Worm (Caenorhabditis elegans): ENCODE data around the gene rmif-2.

DNA sequence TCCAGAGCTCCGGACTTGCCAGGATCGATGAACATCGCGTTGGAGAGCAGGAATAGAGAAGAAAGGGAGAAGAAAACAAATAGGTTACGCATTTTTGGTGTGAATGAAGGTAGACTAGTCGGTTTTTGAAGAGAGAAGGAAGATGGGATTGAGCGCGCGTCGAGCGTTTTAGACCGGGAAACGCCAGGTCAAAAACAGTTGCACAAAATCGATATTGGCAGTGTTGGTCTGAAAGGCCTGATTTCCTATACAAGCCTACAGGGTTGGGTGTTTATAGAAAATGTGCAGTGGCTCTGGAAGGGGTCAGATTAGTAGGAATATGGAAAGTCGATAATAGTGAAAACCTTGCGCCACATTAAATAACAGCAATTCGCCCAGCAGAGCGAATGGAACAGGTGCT lies 22.5 kb downstream of the rmif-2 start, which contains the start of gene dsl-2:
- TF ChIP-seq R02D3.7 (tag; optimal IDR thresholded peaks at IDR 0.05) (no peak), nhr-237 (tag; optimal IDR thresholded peaks at IDR 0.05) (no peak), zag-1 (tag; optimal IDR thresholded peaks at IDR 0.05) (no peak), fkh-10 (GFP tag; optimal IDR thresholded peaks at IDR 0.05) (no peak), pha-4 (tag; optimal IDR thresholded peaks at IDR 0.05) (no peak), pqm-1 (tag; optimal IDR thresholded peaks at IDR 0.05) (no peak), nhr-11 (tag; optimal IDR thresholded peaks at IDR 0.05) (no peak), nfya-1 (tag; optimal IDR thresholded peaks at IDR 0.05; ENCODE audit: insufficient read depth) (no peak), ama-1 (optimal IDR thresholded peaks at IDR 0.05) (no peak), lin-15B (tag; optimal IDR thresholded peaks at IDR 0.05) (no peak), snpc-4 (tag; optimal IDR thresholded peaks at IDR 0.05) (no peak), lin-39 (tag; optimal IDR thresholded peaks at IDR 0.05) (no peak)

Data from whole organism, L3 larva.